Fruit fly (Drosophila melanogaster) whole organism, prepupa: ENCODE measurements around the gene CG8927.
A peak's percentile ranks its signal among the peaks of the same experiment; 100 is the strongest.

Experiments used
- CG10631 ChIP-seq: fragments of 200-800 bp; sonication (Bioruptor generic); optimal IDR thresholded peaks from 2 replicates; lab custom pipeline; 2016; ENCODE audit warnings: missing biosample characterization, missing genetic modification characterization
- CG11294 ChIP-seq: fragments of 200-800 bp; sonication (Bioruptor generic); IDR thresholded peaks from 2 replicates; pipeline ENCODE4 v1.3.6; 2022; ENCODE audit warnings: missing biosample characterization, missing genetic modification characterization
- CG11762 ChIP-seq: fragments of 200-800 bp; sonication (Bioruptor generic); optimal IDR thresholded peaks from 3 replicates; lab custom pipeline; 2016; ENCODE audit warnings: missing biosample characterization, missing genetic modification characterization; ENCODE audit not compliant: insufficient read depth
- CG11902 ChIP-seq: fragments of 200-800 bp; sonication (Bioruptor generic); optimal IDR thresholded peaks from 3 replicates; lab custom pipeline; 2016; ENCODE audit warnings: missing biosample characterization, missing genetic modification characterization
- CG3032 ChIP-seq: fragments of 200-800 bp; optimal IDR thresholded peaks from 2 replicates; lab custom pipeline; 2019; ENCODE audit warnings: missing biosample characterization, mild to moderate bottlenecking, missing genetic modification characterization, moderate library complexity
- CG31627 ChIP-seq: fragments of 200-800 bp; sonication (Bioruptor generic); optimal IDR thresholded peaks from 3 replicates; lab custom pipeline; 2016; ENCODE audit warnings: missing biosample characterization, missing genetic modification characterization
- CG32006 ChIP-seq: fragments of 200-800 bp; sonication (Bioruptor generic); optimal IDR thresholded peaks from 3 replicates; lab custom pipeline; 2017; ENCODE audit warnings: missing biosample characterization, mild to moderate bottlenecking, missing genetic modification characterization
- CG34406 ChIP-seq: fragments of 200-800 bp; sonication (Bioruptor generic); optimal IDR thresholded peaks from 3 replicates; lab custom pipeline; 2016; ENCODE audit warnings: missing biosample characterization, missing genetic modification characterization
- CG4318 ChIP-seq: fragments of 200-800 bp; sonication (Bioruptor generic); optimal IDR thresholded peaks from 3 replicates; lab custom pipeline; 2017; ENCODE audit warnings: missing biosample characterization, mild to moderate bottlenecking, missing genetic modification characterization
- CG6792 ChIP-seq: fragments of 200-800 bp; sonication (Bioruptor generic); optimal IDR thresholded peaks from 3 replicates; lab custom pipeline; 2016; ENCODE audit warnings: missing biosample characterization, missing genetic modification characterization
- CG6854 ChIP-seq: fragments of 200-800 bp; sonication (Bioruptor generic); optimal IDR thresholded peaks from 2 replicates; lab custom pipeline; 2017; ENCODE audit warnings: missing biosample characterization, mild to moderate bottlenecking, missing genetic modification characterization
- CG7368 ChIP-seq: fragments of 200-800 bp; sonication (Bioruptor generic); optimal IDR thresholded peaks from 3 replicates; lab custom pipeline; 2016; ENCODE audit warnings: missing biosample characterization, missing genetic modification characterization
- CG8119 ChIP-seq: fragments of 200-800 bp; sonication (Bioruptor generic); IDR thresholded peaks from 3 replicates; pipeline ENCODE4 v1.3.6; 2022; ENCODE audit warnings: missing biosample characterization, missing genetic modification characterization
- CG8319 ChIP-seq: fragments of 200-800 bp; sonication (Bioruptor generic); optimal IDR thresholded peaks from 3 replicates; lab custom pipeline; 2016; ENCODE audit warnings: missing biosample characterization, missing genetic modification characterization
- CG8632 ChIP-seq: fragments of 200-800 bp; sonication (Bioruptor generic); optimal IDR thresholded peaks from 3 replicates; lab custom pipeline; 2016; ENCODE audit warnings: missing biosample characterization, missing genetic modification characterization
- CG9139 ChIP-seq: fragments of 200-800 bp; sonication (Bioruptor generic); optimal IDR thresholded peaks from 3 replicates; lab custom pipeline; 2017; ENCODE audit warnings: missing biosample characterization, mild to moderate bottlenecking, missing genetic modification characterization
- Eip78C ChIP-seq: fragments of 200-800 bp; sonication (Bioruptor generic); peaks from one replicate; lab custom pipeline; 2016; ENCODE audit warnings: missing biosample characterization, missing genetic modification characterization
- Ets21C ChIP-seq: fragments of 200-800 bp; sonication (Bioruptor generic); optimal IDR thresholded peaks from 3 replicates; lab custom pipeline; 2016; ENCODE audit warnings: missing biosample characterization, missing genetic modification characterization
- Ets96B ChIP-seq: fragments of 200-800 bp; optimal IDR thresholded peaks from 2 replicates; lab custom pipeline; 2019; ENCODE audit warnings: missing biosample characterization, mild to moderate bottlenecking, missing genetic modification characterization, moderate library complexity
- Gug ChIP-seq: fragments of 200-800 bp; sonication (Bioruptor generic); IDR thresholded peaks from 2 replicates; pipeline ENCODE4 v1.3.6; 2022; ENCODE audit warnings: missing biosample characterization, missing genetic modification characterization
- Hr39 ChIP-seq: fragments of 200-800 bp; sonication (Bioruptor generic); optimal IDR thresholded peaks from 2 replicates; lab custom pipeline; 2016; ENCODE audit warnings: missing biosample characterization, missing genetic modification characterization
- Hr4 ChIP-seq: fragments of 200-800 bp; sonication (Bioruptor generic); optimal IDR thresholded peaks from 3 replicates; lab custom pipeline; 2016; ENCODE audit warnings: missing biosample characterization, missing genetic modification characterization
- Lpt ChIP-seq: fragments of 200-800 bp; sonication (Bioruptor generic); optimal IDR thresholded peaks from 3 replicates; lab custom pipeline; 2016; ENCODE audit warnings: missing biosample characterization, missing genetic modification characterization
- Met ChIP-seq: fragments of 200-800 bp; sonication (Bioruptor generic); optimal IDR thresholded peaks from 3 replicates; lab custom pipeline; 2016; ENCODE audit warnings: missing biosample characterization, missing genetic modification characterization
- Sox14 ChIP-seq: fragments of 200-800 bp; sonication (Bioruptor generic); optimal IDR thresholded peaks from 3 replicates; lab custom pipeline; 2016; ENCODE audit warnings: missing biosample characterization, missing genetic modification characterization
- Sox15 ChIP-seq: fragments of 200-800 bp; sonication (Bioruptor generic); optimal IDR thresholded peaks from 3 replicates; lab custom pipeline; 2016; ENCODE audit warnings: missing biosample characterization, missing genetic modification characterization
- acj6 ChIP-seq: fragments of 200-800 bp; sonication (Bioruptor generic); optimal IDR thresholded peaks from 3 replicates; lab custom pipeline; 2016; ENCODE audit warnings: missing biosample characterization, missing genetic modification characterization
- cyc ChIP-seq: fragments of 200-800 bp; sonication (Bioruptor generic); optimal IDR thresholded peaks from 3 replicates; lab custom pipeline; 2016; ENCODE audit warnings: missing biosample characterization, missing genetic modification characterization
- fd85E ChIP-seq: fragments of 200-800 bp; sonication (Bioruptor generic); optimal IDR thresholded peaks from 3 replicates; lab custom pipeline; 2016; ENCODE audit warnings: missing biosample characterization, missing genetic modification characterization
- fkh ChIP-seq: fragments of 200-800 bp; sonication (Bioruptor generic); optimal IDR thresholded peaks from 3 replicates; lab custom pipeline; 2017; ENCODE audit warnings: missing biosample characterization, mild to moderate bottlenecking, missing genetic modification characterization, moderate library complexity
- lz ChIP-seq: fragments of 200-800 bp; sonication (Bioruptor generic); optimal IDR thresholded peaks from 3 replicates; lab custom pipeline; 2016; ENCODE audit warnings: missing biosample characterization, missing genetic modification characterization
- pdm3 ChIP-seq: fragments of 200-800 bp; sonication (Bioruptor generic); optimal IDR thresholded peaks from 3 replicates; lab custom pipeline; 2016; ENCODE audit warnings: missing biosample characterization, missing genetic modification characterization
- spab ChIP-seq: fragments of 200-800 bp; sonication (Bioruptor generic); optimal IDR thresholded peaks from 2 replicates; lab custom pipeline; 2017; ENCODE audit warnings: missing biosample characterization, mild to moderate bottlenecking, missing genetic modification characterization, missing genetic modification reagents
- ss ChIP-seq, 2 experiments: fragments of 200-800 bp; sonication (Bioruptor generic); optimal IDR thresholded peaks; 2 replicates in 1 of 2; 3 replicates in 1 of 2; lab custom pipeline; 2017 to 2018; ENCODE audit warnings: mild to moderate bottlenecking in 2 of 2, missing biosample characterization in 2 of 2, missing genetic modification characterization in 2 of 2, moderate library complexity in 1 of 2
- svp ChIP-seq: fragments of 200-800 bp; sonication (Bioruptor generic); peaks from one replicate; lab custom pipeline; 2016; ENCODE audit warnings: missing biosample characterization, missing genetic modification characterization
- topi ChIP-seq: fragments of 200-800 bp; sonication (Bioruptor generic); optimal IDR thresholded peaks from 3 replicates; lab custom pipeline; 2016; ENCODE audit warnings: missing biosample characterization, missing genetic modification characterization
- vri ChIP-seq: fragments of 200-800 bp; sonication (Bioruptor generic); optimal IDR thresholded peaks from 3 replicates; lab custom pipeline; 2016; ENCODE audit warnings: missing biosample characterization, mild to moderate bottlenecking, missing genetic modification characterization

CG8927 gene

dm6 chr3R:16224415-16225165 lies 43.8 kb downstream of the CG8927 start (continued):
- TF ChIP-seq Ets21C (GFP tag; lab: Kevin White, UChicago) (peak; percentile 81), CG32006 (GFP tag; lab: Kevin White, UChicago) (peak; percentile 96), acj6 (GFP tag; lab: Kevin White, UChicago) (peak; percentile 94), CG7368 (GFP tag; lab: Kevin White, UChicago) (peak; percentile 90), vri (peak; percentile 87), Hr39 (GFP tag; lab: Kevin White, UChicago) (peak; percentile 85), CG10631 (GFP tag; lab: Kevin White, UChicago) (peak; percentile 97), Ets96B (peak; percentile 99), CG11902 (GFP tag; lab: Kevin White, UChicago) (peak; percentile 83), CG9139 (GFP tag; lab: Kevin White, UChicago) (peak; percentile 98), spab (GFP tag; lab: Kevin White, UChicago) (peak; percentile 97), fkh (GFP tag; lab: Kevin White, UChicago) (peak; percentile 78), fd85E (peak; percentile 93), lz (peak; percentile 90), CG4318 (peak; percentile 94), CG31627 (GFP tag; lab: Kevin White, UChicago) (peak; percentile 84), Hr4 (peak; percentile 98), svp (GFP tag; lab: Kevin White, UChicago) (peak; percentile 93), CG6854 (peak; percentile 61), ss (GFP tag; optimal IDR thresholded peaks at IDR 0.05; lab: Kevin White, UChicago) (peak; percentile 97 to 98), CG34406 (GFP tag; lab: Kevin White, UChicago) (peak; percentile 93), pdm3 (peak; percentile 97)

dm6 chr3R:16225351-16225750 lies 44.5 kb downstream of the CG8927 start, which contains the start of gene tara:
Gene tara, plus strand, starts transcription at chr3R:16225651.
- TF ChIP-seq fkh (GFP tag; lab: Kevin White, UChicago) (no peak), CG7368 (GFP tag; lab: Kevin White, UChicago) (no peak), CG32006 (GFP tag; lab: Kevin White, UChicago) (no peak), acj6 (GFP tag; lab: Kevin White, UChicago) (no peak), Sox15 (GFP tag; lab: Kevin White, UChicago) (no peak), Ets21C (GFP tag; lab: Kevin White, UChicago) (no peak), CG10631 (GFP tag; lab: Kevin White, UChicago) (no peak), CG4318 (no peak), CG11762 (no peak), CG11294 (GFP tag; lab: Robert Waterston, UW) (no peak), CG3032 (tag; lab: Kevin White, UChicago) (no peak), topi (no peak), CG8319 (no peak), Gug (GFP tag; lab: Robert Waterston, UW) (no peak), CG8632 (no peak)

dm6 chr3R:16225760-16226159 lies 44.9 kb downstream of the CG8927 start:
- peak; percentile 7 for TF ChIP-seq Eip78C (GFP tag; lab: Kevin White, UChicago)
- no peak for TF ChIP-seq Hr39 (GFP tag; lab: Kevin White, UChicago)
- no peak for TF ChIP-seq lz
- no peak for TF ChIP-seq CG11762
- TF ChIP-seq Lpt (GFP tag; lab: Kevin White, UChicago): peak; percentile 33
- no peak for TF ChIP-seq CG31627 (GFP tag; lab: Kevin White, UChicago)
- TF ChIP-seq Sox14 (GFP tag; lab: Kevin White, UChicago): no peak
- no peak for TF ChIP-seq CG6792 (GFP tag; lab: Kevin White, UChicago)
- TF ChIP-seq CG4318: no peak
- no peak for TF ChIP-seq CG8119 (GFP tag; lab: Robert Waterston, UW)
- TF ChIP-seq CG7368 (GFP tag; lab: Kevin White, UChicago): peak; percentile 3
- TF ChIP-seq CG8632: no peak
- TF ChIP-seq Met: no peak
- no peak for TF ChIP-seq fd85E
- TF ChIP-seq cyc (GFP tag; lab: Kevin White, UChicago): no peak
- TF ChIP-seq CG34406 (GFP tag; lab: Kevin White, UChicago): no peak
- TF ChIP-seq, all 60 proteins: peak for 3
